Worm (Caenorhabditis elegans): Measurements from ENCODE around the gene nas-31.
A peak's percentile ranks its signal among the peaks of the same experiment; 100 is the strongest.

ce11 chrV:10951655-10952278 lies 30.1 kb upstream of the nas-31 start, which contains the start of gene F17C11.4:
- TF ChIP-seq ZK546.5 (tag; optimal IDR thresholded peaks at IDR 0.05) (no peak), nhr-77 (tag; optimal IDR thresholded peaks at IDR 0.05) (no peak), mdl-1 (tag; optimal IDR thresholded peaks at IDR 0.05) (peak; percentile 28 to 85), nhr-12 (tag; optimal IDR thresholded peaks at IDR 0.05) (no peak), lin-13 (GFP tag; optimal IDR thresholded peaks at IDR 0.05) (peak; percentile 59), zag-1 (tag; optimal IDR thresholded peaks at IDR 0.05) (peak; percentile 54), ztf-11 (tag; optimal IDR thresholded peaks at IDR 0.05) (no peak), lin-39 (tag; optimal IDR thresholded peaks at IDR 0.05) (no peak), nhr-11 (tag; optimal IDR thresholded peaks at IDR 0.05) (no peak), ama-1 (optimal IDR thresholded peaks at IDR 0.05) (peak; percentile 88)

All from whole organism, L2 larva.